Fruit fly (Drosophila melanogaster): ENCODE measurements around the gene CG4098.
A peak's percentile ranks its signal among the peaks of the same experiment; 100 is the strongest.

CG4098 gene

dm6 chr3L:16612152-16612551, 3.0 kb upstream of the CG4098 start, which contains the start of gene CG4101 (continued):
- peak; percentile 52 for TF ChIP-seq CG18764 (GFP tag; optimal IDR thresholded peaks at IDR 0.05)
- peak; percentile 80 for TF ChIP-seq CG18599 (GFP tag; optimal IDR thresholded peaks at IDR 0.05)
- TF ChIP-seq sd (tag; optimal IDR thresholded peaks at IDR 0.05): peak; percentile 99
- peak; percentile 82 for TF ChIP-seq PHDP (tag; optimal IDR thresholded peaks at IDR 0.05)
- TF ChIP-seq CG10462 (GFP tag; optimal IDR thresholded peaks at IDR 0.05): peak; percentile 60
- TF ChIP-seq Usf (GFP tag; optimal IDR thresholded peaks at IDR 0.05): no peak
- TF ChIP-seq corto (GFP tag; optimal IDR thresholded peaks at IDR 0.05): peak; percentile 50
- peak; percentile 72 for TF ChIP-seq gfzf (GFP tag; optimal IDR thresholded peaks at IDR 0.05)
- TF ChIP-seq pzg (GFP tag; optimal IDR thresholded peaks at IDR 0.05): peak; percentile 77
- TF ChIP-seq chm (GFP tag; IDR thresholded peaks at IDR 0.05): no peak
- TF ChIP-seq Optix (GFP tag; IDR thresholded peaks at IDR 0.05): 0 out of 3 replicates have a peak, but pooled peaks have one; percentile 49
- TF ChIP-seq B-H2 (GFP tag; optimal IDR thresholded peaks at IDR 0.05): peak; percentile 91
- TF ChIP-seq Ets65A (GFP tag): peak; percentile 96
- peak; percentile 35 for TF ChIP-seq Hey (tag; optimal IDR thresholded peaks at IDR 0.05)
- TF ChIP-seq Lpt (GFP tag; optimal IDR thresholded peaks at IDR 0.05): no peak
- TF ChIP-seq Ptx1 (GFP tag; IDR thresholded peaks at IDR 0.05): peak; percentile 83
- TF ChIP-seq Drgx (GFP tag; IDR thresholded peaks at IDR 0.05): peak; percentile 51; the same call in 1 of the 2 replicates
- peak; percentile 81 for TF ChIP-seq CG14441 (GFP tag; IDR thresholded peaks at IDR 0.05)
- no peak for TF ChIP-seq Doc2 (GFP tag; IDR thresholded peaks at IDR 0.05)
- TF ChIP-seq toy (GFP tag; IDR thresholded peaks at IDR 0.05): 0 out of 2 replicates have a peak, but pooled peaks have one; percentile 18
- peak; percentile 24 for TF ChIP-seq da (GFP tag; optimal IDR thresholded peaks at IDR 0.05)
- TF ChIP-seq CG9727 (GFP tag; optimal IDR thresholded peaks at IDR 0.05): peak; percentile 72
- peak; percentile 56 for TF ChIP-seq B-H1 (GFP tag; IDR thresholded peaks at IDR 0.05)
- peak; percentile 48 for TF ChIP-seq her (GFP tag; optimal IDR thresholded peaks at IDR 0.05)
- TF ChIP-seq sna (GFP tag; IDR thresholded peaks at IDR 0.05; ENCODE audit: partially characterized antibody): peak; percentile 81
- peak; percentile 83 for TF ChIP-seq Rfx (GFP tag; IDR thresholded peaks at IDR 0.05)
- peak; percentile 75 for TF ChIP-seq Ssrp (tag; optimal IDR thresholded peaks at IDR 0.05)
- TF ChIP-seq Stat92E (GFP tag; optimal IDR thresholded peaks at IDR 0.05): no peak
- 0 out of 2 replicates have a peak, but pooled peaks have one; percentile 28 for TF ChIP-seq ro (GFP tag; IDR thresholded peaks at IDR 0.05)
- TF ChIP-seq Opbp (GFP tag; IDR thresholded peaks at IDR 0.05; ENCODE audit: partially characterized antibody): peak; percentile 70; the same call in 2 of the 3 replicates
- TF ChIP-seq Aef1 (GFP tag; IDR thresholded peaks at IDR 0.05): peak; percentile 80
- TF ChIP-seq CG10654 (GFP tag; optimal IDR thresholded peaks at IDR 0.05): peak; percentile 77
- TF ChIP-seq tio (GFP tag; optimal IDR thresholded peaks at IDR 0.05): no peak
- TF ChIP-seq crc (GFP tag; optimal IDR thresholded peaks at IDR 0.05): peak; percentile 49
- no peak for TF ChIP-seq hth (optimal IDR thresholded peaks at IDR 0.05)
- TF ChIP-seq nerfin-1 (tag; optimal IDR thresholded peaks at IDR 0.05): peak; percentile 68
- peak; percentile 80 for TF ChIP-seq Atf6 (GFP tag; IDR thresholded peaks at IDR 0.05)
- peak; percentile 11 for TF ChIP-seq CG2875 (GFP tag; optimal IDR thresholded peaks at IDR 0.05)
- peak in 1 of 3 experiments; percentile 73 for TF ChIP-seq lola (GFP tag; optimal IDR thresholded peaks at IDR 0.05)
- TF ChIP-seq CG7963 (GFP tag; IDR thresholded peaks at IDR 0.05; ENCODE audit: partially characterized antibody): no peak
- TF ChIP-seq CG17359 (tag; optimal IDR thresholded peaks at IDR 0.05): peak; percentile 63
- TF ChIP-seq Six4 (GFP tag; optimal IDR thresholded peaks at IDR 0.05): peak; percentile 68
- peak; percentile 50 for TF ChIP-seq cwo (GFP tag; optimal IDR thresholded peaks at IDR 0.05)
- 0 out of 2 replicates have a peak, but pooled peaks have one; percentile 38 for TF ChIP-seq CG10321 (GFP tag; IDR thresholded peaks at IDR 0.05)
- peak; percentile 72 for TF ChIP-seq CG4424 (GFP tag; optimal IDR thresholded peaks at IDR 0.05)
- TF ChIP-seq Gug (GFP tag; IDR thresholded peaks at IDR 0.05): peak; percentile 73; the same call in 2 of the 4 replicates
- peak; percentile 74 for TF ChIP-seq bcd (GFP tag; optimal IDR thresholded peaks at IDR 0.05)
- peak; percentile 71 for TF ChIP-seq HLH4C (GFP tag; IDR thresholded peaks at IDR 0.05; ENCODE audit: partially characterized antibody)
- no peak for TF ChIP-seq CG15479 (GFP tag; optimal IDR thresholded peaks at IDR 0.05)
- peak; percentile 81 for TF ChIP-seq vfl (GFP tag; optimal IDR thresholded peaks at IDR 0.05)
